Fruit fly (Drosophila melanogaster) whole organism, prepupa: Measurements from ENCODE around the gene CG15580.
A peak's percentile ranks its signal among the peaks of the same experiment; 100 is the strongest.

Source experiments
- Blimp-1 ChIP-seq: fragments of 200-800 bp; sonication (Bioruptor generic); optimal IDR thresholded peaks from 3 replicates; lab custom pipeline; 2017; ENCODE audit warnings: missing biosample characterization, missing genetic modification characterization, mild to moderate bottlenecking, moderate library complexity, missing genetic modification reagents
- CG10669 ChIP-seq: fragments of 200-800 bp; sonication (Bioruptor generic); optimal IDR thresholded peaks from 3 replicates; lab custom pipeline; 2018; ENCODE audit warnings: missing biosample characterization, mild to moderate bottlenecking, missing genetic modification characterization, moderate library complexity
- CG11294 ChIP-seq: fragments of 200-800 bp; sonication (Bioruptor generic); IDR thresholded peaks from 2 replicates; pipeline ENCODE4 v1.3.6; 2022; ENCODE audit warnings: missing biosample characterization, missing genetic modification characterization
- CG11902 ChIP-seq: fragments of 200-800 bp; sonication (Bioruptor generic); optimal IDR thresholded peaks from 3 replicates; lab custom pipeline; 2016; ENCODE audit warnings: missing biosample characterization, missing genetic modification characterization
- CG15336 ChIP-seq: fragments of 200-800 bp; sonication (Bioruptor generic); IDR thresholded peaks from 2 replicates; pipeline ENCODE4 v1.3.6; 2022; ENCODE audit warnings: missing biosample characterization, missing genetic modification characterization
- CG1621 ChIP-seq: fragments of 200-800 bp; sonication (Bioruptor generic); optimal IDR thresholded peaks from 3 replicates; lab custom pipeline; 2018; ENCODE audit warnings: missing biosample characterization, mild to moderate bottlenecking, missing genetic modification characterization
- CG16779 ChIP-seq: fragments of 200-800 bp; sonication (Bioruptor generic); optimal IDR thresholded peaks from 3 replicates; lab custom pipeline; 2017; ENCODE audit warnings: missing biosample characterization, mild to moderate bottlenecking, missing genetic modification characterization
- CG3032 ChIP-seq: fragments of 200-800 bp; optimal IDR thresholded peaks from 2 replicates; lab custom pipeline; 2019; ENCODE audit warnings: missing biosample characterization, mild to moderate bottlenecking, missing genetic modification characterization, moderate library complexity
- CG3919 ChIP-seq: fragments of 200-800 bp; sonication (Bioruptor generic); optimal IDR thresholded peaks from 3 replicates; lab custom pipeline; 2016; ENCODE audit warnings: missing biosample characterization, missing genetic modification characterization
- CG6163 ChIP-seq: fragments of 200-800 bp; sonication (Bioruptor generic); IDR thresholded peaks from 3 replicates; pipeline ENCODE4 v1.3.6; 2022; ENCODE audit warnings: missing biosample characterization, missing genetic modification characterization
- CG6276 ChIP-seq: fragments of 200-800 bp; sonication (Bioruptor generic); optimal IDR thresholded peaks from 2 replicates; lab custom pipeline; 2017; ENCODE audit warnings: missing biosample characterization, mild to moderate bottlenecking, missing genetic modification characterization
- CG6854 ChIP-seq: fragments of 200-800 bp; sonication (Bioruptor generic); optimal IDR thresholded peaks from 2 replicates; lab custom pipeline; 2017; ENCODE audit warnings: missing biosample characterization, mild to moderate bottlenecking, missing genetic modification characterization
- CG8119 ChIP-seq: fragments of 200-800 bp; sonication (Bioruptor generic); IDR thresholded peaks from 3 replicates; pipeline ENCODE4 v1.3.6; 2022; ENCODE audit warnings: missing biosample characterization, missing genetic modification characterization
- CG9139 ChIP-seq: fragments of 200-800 bp; sonication (Bioruptor generic); optimal IDR thresholded peaks from 3 replicates; lab custom pipeline; 2017; ENCODE audit warnings: missing biosample characterization, mild to moderate bottlenecking, missing genetic modification characterization
- Eip75B ChIP-seq: fragments of 200-800 bp; sonication (Bioruptor generic); optimal IDR thresholded peaks from 3 replicates; lab custom pipeline; 2016; ENCODE audit warnings: missing biosample characterization, missing genetic modification characterization
- Eip78C ChIP-seq: fragments of 200-800 bp; sonication (Bioruptor generic); peaks from one replicate; lab custom pipeline; 2016; ENCODE audit warnings: missing biosample characterization, missing genetic modification characterization
- Eip93F ChIP-seq: fragments of 200-800 bp; sonication (Bioruptor generic); optimal IDR thresholded peaks from 2 replicates; lab custom pipeline; 2016; ENCODE audit warnings: missing biosample characterization, mild to moderate bottlenecking, missing genetic modification characterization
- Ets96B ChIP-seq: fragments of 200-800 bp; optimal IDR thresholded peaks from 2 replicates; lab custom pipeline; 2019; ENCODE audit warnings: missing biosample characterization, mild to moderate bottlenecking, missing genetic modification characterization, moderate library complexity
- Hr38 ChIP-seq: sonication (Bioruptor generic); optimal IDR thresholded peaks from 2 replicates; lab custom pipeline; 2016; ENCODE audit warnings: missing biosample characterization, missing genetic modification characterization
- Hr4 ChIP-seq: fragments of 200-800 bp; sonication (Bioruptor generic); optimal IDR thresholded peaks from 3 replicates; lab custom pipeline; 2016; ENCODE audit warnings: missing biosample characterization, missing genetic modification characterization
- Lpt ChIP-seq: fragments of 200-800 bp; sonication (Bioruptor generic); optimal IDR thresholded peaks from 3 replicates; lab custom pipeline; 2016; ENCODE audit warnings: missing biosample characterization, missing genetic modification characterization
- OdsH ChIP-seq: fragments of 200-800 bp; sonication (Bioruptor generic); optimal IDR thresholded peaks from 3 replicates; lab custom pipeline; 2016; ENCODE audit warnings: missing biosample characterization, missing genetic modification characterization
- Smox ChIP-seq: fragments of 200-800 bp; sonication (Bioruptor generic); optimal IDR thresholded peaks from 3 replicates; lab custom pipeline; 2016; ENCODE audit warnings: missing biosample characterization, missing genetic modification characterization
- Sox102F ChIP-seq: fragments of 200-800 bp; sonication (Bioruptor generic); optimal IDR thresholded peaks from 2 replicates; lab custom pipeline; 2016; ENCODE audit warnings: missing biosample characterization, mild to moderate bottlenecking, missing genetic modification characterization
- Sox14 ChIP-seq: fragments of 200-800 bp; sonication (Bioruptor generic); optimal IDR thresholded peaks from 3 replicates; lab custom pipeline; 2016; ENCODE audit warnings: missing biosample characterization, missing genetic modification characterization
- Sox15 ChIP-seq: fragments of 200-800 bp; sonication (Bioruptor generic); optimal IDR thresholded peaks from 3 replicates; lab custom pipeline; 2016; ENCODE audit warnings: missing biosample characterization, missing genetic modification characterization
- acj6 ChIP-seq: fragments of 200-800 bp; sonication (Bioruptor generic); optimal IDR thresholded peaks from 3 replicates; lab custom pipeline; 2016; ENCODE audit warnings: missing biosample characterization, missing genetic modification characterization
- cyc ChIP-seq: fragments of 200-800 bp; sonication (Bioruptor generic); optimal IDR thresholded peaks from 3 replicates; lab custom pipeline; 2016; ENCODE audit warnings: missing biosample characterization, missing genetic modification characterization
- dac ChIP-seq: fragments of 200-800 bp; sonication (Bioruptor generic); optimal IDR thresholded peaks from 2 replicates; lab custom pipeline; 2017; ENCODE audit warnings: missing biosample characterization, mild to moderate bottlenecking, missing genetic modification characterization
- dsx ChIP-seq: fragments of 200-800 bp; optimal IDR thresholded peaks from 3 replicates; lab custom pipeline; 2019; ENCODE audit warnings: missing biosample characterization, mild to moderate bottlenecking, missing genetic modification characterization, moderate library complexity; ENCODE audit not compliant: poor library complexity, severe bottlenecking
- eg ChIP-seq: fragments of 200-800 bp; sonication (Bioruptor generic); IDR thresholded peaks from 3 replicates; pipeline ENCODE4 v1.3.6; 2022; ENCODE audit warnings: missing biosample characterization, missing genetic modification characterization
- esn ChIP-seq: fragments of 200-800 bp; sonication (Bioruptor generic); optimal IDR thresholded peaks from 2 replicates; lab custom pipeline; 2016; ENCODE audit warnings: missing biosample characterization, mild to moderate bottlenecking, missing genetic modification characterization, moderate library complexity
- fd59A ChIP-seq: fragments of 200-800 bp; sonication (Bioruptor generic); optimal IDR thresholded peaks from 2 replicates; lab custom pipeline; 2017; ENCODE audit warnings: missing biosample characterization, mild to moderate bottlenecking, missing genetic modification characterization, missing genetic modification reagents
- fd85E ChIP-seq: fragments of 200-800 bp; sonication (Bioruptor generic); optimal IDR thresholded peaks from 3 replicates; lab custom pipeline; 2016; ENCODE audit warnings: missing biosample characterization, missing genetic modification characterization
- fkh ChIP-seq: fragments of 200-800 bp; sonication (Bioruptor generic); optimal IDR thresholded peaks from 3 replicates; lab custom pipeline; 2017; ENCODE audit warnings: missing biosample characterization, mild to moderate bottlenecking, missing genetic modification characterization, moderate library complexity
- net ChIP-seq: fragments of 200-800 bp; sonication (Bioruptor generic); optimal IDR thresholded peaks from 3 replicates; lab custom pipeline; 2016; ENCODE audit warnings: missing biosample characterization, missing genetic modification characterization
- pdm3 ChIP-seq: fragments of 200-800 bp; sonication (Bioruptor generic); optimal IDR thresholded peaks from 3 replicates; lab custom pipeline; 2016; ENCODE audit warnings: missing biosample characterization, missing genetic modification characterization
- salr ChIP-seq, 2 experiments: fragments of 200-800 bp; sonication (Bioruptor generic); optimal IDR thresholded peaks; 3 replicates each; lab custom pipeline; 2016 to 2018; ENCODE audit warnings: missing biosample characterization in 2 of 2, missing genetic modification characterization in 2 of 2, mild to moderate bottlenecking in 1 of 2
- spab ChIP-seq: fragments of 200-800 bp; sonication (Bioruptor generic); optimal IDR thresholded peaks from 2 replicates; lab custom pipeline; 2017; ENCODE audit warnings: missing biosample characterization, mild to moderate bottlenecking, missing genetic modification characterization, missing genetic modification reagents
- ss ChIP-seq, 2 experiments: fragments of 200-800 bp; sonication (Bioruptor generic); optimal IDR thresholded peaks; 2 replicates in 1 of 2; 3 replicates in 1 of 2; lab custom pipeline; 2017 to 2018; ENCODE audit warnings: mild to moderate bottlenecking in 2 of 2, missing biosample characterization in 2 of 2, missing genetic modification characterization in 2 of 2, moderate library complexity in 1 of 2
- svp ChIP-seq: fragments of 200-800 bp; sonication (Bioruptor generic); peaks from one replicate; lab custom pipeline; 2016; ENCODE audit warnings: missing biosample characterization, missing genetic modification characterization
- topi ChIP-seq: fragments of 200-800 bp; sonication (Bioruptor generic); optimal IDR thresholded peaks from 3 replicates; lab custom pipeline; 2016; ENCODE audit warnings: missing biosample characterization, missing genetic modification characterization
- vri ChIP-seq: fragments of 200-800 bp; sonication (Bioruptor generic); optimal IDR thresholded peaks from 3 replicates; lab custom pipeline; 2016; ENCODE audit warnings: missing biosample characterization, mild to moderate bottlenecking, missing genetic modification characterization

Gene CG15580

dm6 chr3R:6008202-6009062, 48.9 kb downstream of the CG15580 start, which contains the start of gene Rm62:
Gene Rm62, minus strand, starts transcription at chr3R:6008579.
- no peak for TF ChIP-seq CG11294 (GFP tag; lab: Robert Waterston, UW)
- peak; percentile 12; the same call in 1 of the 3 replicates for TF ChIP-seq eg (GFP tag; lab: Robert Waterston, UW)
- TF ChIP-seq esn (GFP tag; lab: Kevin White, UChicago), result peak; percentile 25
- peak; percentile 36; the same call in 1 of the 2 replicates for TF ChIP-seq CG15336 (GFP tag; lab: Robert Waterston, UW)
- no peak for TF ChIP-seq dac (GFP tag; lab: Kevin White, UChicago)
- peak; percentile 22 for TF ChIP-seq CG16779 (tag; lab: Kevin White, UChicago)
- TF ChIP-seq Eip78C (GFP tag; lab: Kevin White, UChicago), result peak; percentile 88
- TF ChIP-seq CG10669, result no peak
- peak; percentile 43 for TF ChIP-seq vri
- no peak for TF ChIP-seq cyc (GFP tag; lab: Kevin White, UChicago)
- peak; percentile 0 for TF ChIP-seq dsx
- no peak for TF ChIP-seq CG6854 (GFP tag; lab: Kevin White, UChicago)
- TF ChIP-seq OdsH (GFP tag; lab: Kevin White, UChicago), result no peak
- TF ChIP-seq CG8119, result peak; percentile 44; the same call in 1 of the 3 replicates
- TF ChIP-seq CG11902 (GFP tag; lab: Kevin White, UChicago), result no peak
- peak; percentile 13 for TF ChIP-seq CG1621 (tag; lab: Kevin White, UChicago)
- no peak for TF ChIP-seq Sox15 (GFP tag; lab: Kevin White, UChicago)
- TF ChIP-seq svp (GFP tag; lab: Kevin White, UChicago), result peak; percentile 75
- no peak for TF ChIP-seq Smox (GFP tag; lab: Kevin White, UChicago)
- TF ChIP-seq CG9139 (GFP tag; lab: Kevin White, UChicago), result peak; percentile 32
- TF ChIP-seq Ets96B (tag; lab: Kevin White, UChicago), result peak; percentile 23
- TF ChIP-seq fd85E (GFP tag; lab: Kevin White, UChicago), result no peak
- no peak for TF ChIP-seq acj6 (GFP tag; lab: Kevin White, UChicago)
- 0 out of 3 replicates have a peak, but pooled peaks have one; percentile 27 for TF ChIP-seq CG6163 (GFP tag; lab: Robert Waterston, UW)
- peak in 1 of 2 experiments; percentile 16 for TF ChIP-seq ss (GFP tag; optimal IDR thresholded peaks at IDR 0.05; lab: Kevin White, UChicago)
- TF ChIP-seq CG3032 (tag; lab: Kevin White, UChicago), result peak; percentile 20

DNA sequence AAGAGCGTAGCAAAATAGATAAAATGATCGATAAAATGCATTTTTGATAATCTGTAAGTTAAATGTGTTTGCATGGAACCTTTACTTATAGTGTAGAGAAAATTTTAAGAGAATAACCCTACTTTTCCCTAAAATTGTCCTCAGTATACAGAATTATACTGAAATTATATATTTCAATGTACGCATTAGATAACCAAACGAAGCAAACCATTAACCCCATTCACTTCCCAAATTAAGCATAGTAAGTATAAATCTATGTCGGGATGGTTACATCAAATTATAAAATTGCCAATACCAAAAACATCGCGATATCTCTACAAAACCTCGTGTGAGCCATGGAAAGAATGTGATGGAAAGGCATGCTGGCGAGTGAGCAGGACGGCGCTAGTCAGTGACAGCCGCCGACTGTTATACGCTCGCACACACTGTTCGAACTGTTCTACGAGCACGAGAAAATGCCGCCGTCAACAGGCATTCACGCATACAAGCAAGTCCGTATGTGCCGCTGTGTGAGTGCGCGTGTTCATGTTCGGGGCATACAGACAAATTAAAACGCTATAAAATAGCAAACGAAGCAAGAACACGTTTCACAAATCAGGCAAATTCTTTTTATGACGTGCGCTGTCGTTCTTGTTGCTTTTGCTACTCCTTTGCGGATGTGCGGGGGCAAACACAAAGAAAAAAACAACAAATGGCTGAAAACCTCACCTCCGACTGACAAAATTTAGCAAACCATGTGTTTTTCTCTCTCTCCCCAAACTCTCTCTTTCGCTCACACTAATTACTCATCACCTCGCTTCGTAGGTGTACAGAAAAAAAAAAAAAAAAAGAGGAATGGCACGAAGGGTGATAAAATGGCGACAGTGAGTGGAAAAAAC, 50.0 kb downstream of the CG15580 start:
- peak; percentile 32 for TF ChIP-seq CG6276 (GFP tag; lab: Kevin White, UChicago)
- peak; percentile 76 to 78 for TF ChIP-seq ss (GFP tag; optimal IDR thresholded peaks at IDR 0.05; lab: Kevin White, UChicago)
- TF ChIP-seq fd85E (GFP tag; lab: Kevin White, UChicago), result no peak
- TF ChIP-seq CG16779 (tag; lab: Kevin White, UChicago), result peak; percentile 9
- peak in 1 of 2 experiments; percentile 55 for TF ChIP-seq salr (GFP tag; optimal IDR thresholded peaks at IDR 0.05; lab: Kevin White, UChicago)
- no peak for TF ChIP-seq Hr38 (GFP tag; lab: Kevin White, UChicago)
- TF ChIP-seq vri, result peak; percentile 53
- peak; percentile 58 for TF ChIP-seq dsx
- no peak for TF ChIP-seq CG3919 (GFP tag; lab: Kevin White, UChicago)
- TF ChIP-seq CG6854 (GFP tag; lab: Kevin White, UChicago), result peak; percentile 38
- TF ChIP-seq dac (GFP tag; lab: Kevin White, UChicago), result no peak
- peak; percentile 67 for TF ChIP-seq CG6163 (GFP tag; lab: Robert Waterston, UW)
- TF ChIP-seq spab (GFP tag; lab: Kevin White, UChicago), result peak; percentile 42
- peak; percentile 41 for TF ChIP-seq Sox102F (GFP tag; lab: Kevin White, UChicago)
- peak; percentile 50 for TF ChIP-seq fkh
- TF ChIP-seq Eip93F (GFP tag; lab: Kevin White, UChicago), result no peak
- TF ChIP-seq Eip75B (GFP tag; lab: Kevin White, UChicago), result peak; percentile 29
- TF ChIP-seq CG15336 (GFP tag; lab: Robert Waterston, UW), result peak; percentile 20; the same call in 1 of the 2 replicates
- peak; percentile 11 for TF ChIP-seq fd59A (GFP tag; lab: Kevin White, UChicago)
- TF ChIP-seq net (GFP tag; lab: Kevin White, UChicago), result peak; percentile 32
- peak; percentile 1 for TF ChIP-seq topi (GFP tag; lab: Kevin White, UChicago)
- peak; percentile 65 for TF ChIP-seq Sox14 (GFP tag; lab: Kevin White, UChicago)
- TF ChIP-seq Eip78C (GFP tag; lab: Kevin White, UChicago), result peak; percentile 74
- TF ChIP-seq Lpt, result peak; percentile 63
- no peak for TF ChIP-seq CG9139 (GFP tag; lab: Kevin White, UChicago)
- peak; percentile 44 for TF ChIP-seq CG1621 (tag; lab: Kevin White, UChicago)
- TF ChIP-seq svp (GFP tag; lab: Kevin White, UChicago), result peak; percentile 63
- peak; percentile 26 for TF ChIP-seq Blimp-1 (GFP tag; lab: Kevin White, UChicago)
- no peak for TF ChIP-seq pdm3 (GFP tag; lab: Kevin White, UChicago)
- TF ChIP-seq Ets96B (tag; lab: Kevin White, UChicago), result peak; percentile 24
- TF ChIP-seq Hr4, result peak; percentile 4
